Worm (Caenorhabditis elegans) whole organism, late embryonic: ENCODE data around the gene F58B6.1.

Experiments
- F13H6.1 ChIP-seq: sonication (generic microtip); optimal IDR thresholded peaks from 2 replicates; lab custom pipeline; 2016; ENCODE audit warnings: missing genetic modification characterization, missing compliant biosample characterization
- K02D7.2 ChIP-seq: sonication (generic microtip); optimal IDR thresholded peaks from 2 replicates; lab custom pipeline; 2017; ENCODE audit warnings: mild to moderate bottlenecking, missing genetic modification characterization, missing compliant biosample characterization
- ama-1 ChIP-seq: fragments of 150-350 bp; optimal IDR thresholded peaks from 2 replicates; lab custom pipeline; 2014
- ceh-22 ChIP-seq: sonication (generic microtip); optimal IDR thresholded peaks from 2 replicates; lab custom pipeline; 2017; ENCODE audit warnings: missing biosample characterization, missing genetic modification characterization
- dmd-4 ChIP-seq: sonication (generic microtip); optimal IDR thresholded peaks from 2 replicates; lab custom pipeline; 2016; ENCODE audit warnings: borderline replicate concordance, missing genetic modification characterization, missing compliant biosample characterization
- ets-4 ChIP-seq: sonication (generic microtip); optimal IDR thresholded peaks from 2 replicates; lab custom pipeline; 2016; ENCODE audit warnings: missing genetic modification characterization, missing compliant biosample characterization
- mec-3 ChIP-seq: sonication (generic microtip); optimal IDR thresholded peaks from 2 replicates; lab custom pipeline; 2016; ENCODE audit warnings: borderline replicate concordance, missing genetic modification characterization, missing compliant biosample characterization
- nhr-11 ChIP-seq: fragments of 150-350 bp; optimal IDR thresholded peaks from 2 replicates; lab custom pipeline; 2014; ENCODE audit warnings: missing biosample characterization, missing genetic modification characterization
- pha-4 ChIP-seq: fragments of 150-350 bp; optimal IDR thresholded peaks from 2 replicates; lab custom pipeline; 2018; ENCODE audit warnings: missing biosample characterization, missing genetic modification reagents, missing genetic modification characterization
- pros-1 ChIP-seq: fragments of 150-350 bp; optimal IDR thresholded peaks from 2 replicates; lab custom pipeline; 2014; ENCODE audit warnings: missing biosample characterization, missing genetic modification reagents, missing genetic modification characterization
- tbx-2 ChIP-seq: sonication (generic microtip); optimal IDR thresholded peaks from 2 replicates; lab custom pipeline; 2016; ENCODE audit warnings: missing genetic modification characterization, missing compliant biosample characterization

ce11 chrIII:1131532-1131931 is 15.8 kb upstream of the F58B6.1 start:
- TF ChIP-seq dmd-4 (tag; lab: Kevin White, UChicago), result no peak
- TF ChIP-seq ets-4 (tag; lab: Kevin White, UChicago), result no peak
- TF ChIP-seq nhr-11 (tag; lab: Kevin White, UChicago), result no peak
- TF ChIP-seq ama-1 (lab: Kevin White, UChicago), result no peak
- no peak for TF ChIP-seq mec-3 (tag; lab: Kevin White, UChicago)
- no peak for TF ChIP-seq tbx-2 (tag; lab: Kevin White, UChicago)
- no peak for TF ChIP-seq pros-1 (tag; lab: Kevin White, UChicago)
- no peak for TF ChIP-seq pha-4
- TF ChIP-seq F13H6.1 (tag; lab: Kevin White, UChicago), result no peak
- no peak for TF ChIP-seq K02D7.2 (tag; lab: Kevin White, UChicago)
- TF ChIP-seq ceh-22 (tag; lab: Kevin White, UChicago), result no peak
